Worm (Caenorhabditis elegans): ENCODE data around the gene eat-20.

eat-20 gene

ce11 chrX:15494154-15494553 lies 15.7 kb upstream of the eat-20 start:
- no peak for TF ChIP-seq ceh-79 (tag; optimal IDR thresholded peaks at IDR 0.05)
- TF ChIP-seq nhr-90 (tag; optimal IDR thresholded peaks at IDR 0.05): no peak
- no peak for TF ChIP-seq sea-2 (GFP tag; IDR thresholded peaks at IDR 0.05)
- TF ChIP-seq tbp1 (GFP tag; optimal IDR thresholded peaks at IDR 0.05): no peak
- no peak for TF ChIP-seq unc-130 (GFP tag; optimal IDR thresholded peaks at IDR 0.05)
- TF ChIP-seq ccch-3 (GFP tag; optimal IDR thresholded peaks at IDR 0.05): no peak
- TF ChIP-seq ztf-22 (GFP tag; optimal IDR thresholded peaks at IDR 0.05): no peak
- TF ChIP-seq mel-28 (tag; optimal IDR thresholded peaks at IDR 0.05; ENCODE audit: borderline replicate concordance): no peak
- TF ChIP-seq sdz-38 (tag; optimal IDR thresholded peaks at IDR 0.05): no peak
- TF ChIP-seq xnd-1 (tag; optimal IDR thresholded peaks at IDR 0.05): no peak
- no peak for TF ChIP-seq madf-10 (tag; optimal IDR thresholded peaks at IDR 0.05)
- TF ChIP-seq somi-1 (GFP tag; optimal IDR thresholded peaks at IDR 0.05): no peak
- TF ChIP-seq ztf-28 (GFP tag; IDR thresholded peaks at IDR 0.05): no peak

- no peak for TF ChIP-seq B0261.1 (tag; optimal IDR thresholded peaks at IDR 0.05)
- TF ChIP-seq sdz-38 (tag; optimal IDR thresholded peaks at IDR 0.05): no peak
- no peak for TF ChIP-seq ztf-25 (GFP tag; IDR thresholded peaks at IDR 0.05)
- no peak for TF ChIP-seq Y95B8A.8 (GFP tag; IDR thresholded peaks at IDR 0.05)
- no peak for TF ChIP-seq egl-18 (GFP tag; IDR thresholded peaks at IDR 0.05)
- TF ChIP-seq K11D2.4 (GFP tag; IDR thresholded peaks at IDR 0.05): 0 out of 2 replicates have a peak, but pooled peaks have one; percentile 30
- no peak for TF ChIP-seq snpc-3.4 (tag; optimal IDR thresholded peaks at IDR 0.05)
- no peak for TF ChIP-seq tbx-9 (tag; optimal IDR thresholded peaks at IDR 0.05; ENCODE audit: borderline replicate concordance)
- no peak for TF ChIP-seq rec-8 (tag; optimal IDR thresholded peaks at IDR 0.05)
- no peak for TF ChIP-seq Y53F4B.3 (GFP tag; IDR thresholded peaks at IDR 0.05)
- no peak for TF ChIP-seq him-1 (tag; optimal IDR thresholded peaks at IDR 0.05)
- TF ChIP-seq athp-1 (tag; optimal IDR thresholded peaks at IDR 0.05): no peak
- peak; percentile 42 for TF ChIP-seq nhr-80 (tag; optimal IDR thresholded peaks at IDR 0.05)
- no peak for TF ChIP-seq tlf-1 (GFP tag; optimal IDR thresholded peaks at IDR 0.05)
- TF ChIP-seq efl-1 (GFP tag; optimal IDR thresholded peaks at IDR 0.05): no peak
- TF ChIP-seq Y67H2A.10 (GFP tag; conservative IDR thresholded peaks at IDR 0.05): no peak
- TF ChIP-seq ZK185.1 (tag; optimal IDR thresholded peaks at IDR 0.05; ENCODE audit: poor library complexity, severe bottlenecking): no peak
- TF ChIP-seq cebp-1 (GFP tag; IDR thresholded peaks at IDR 0.05): no peak
- peak; percentile 2 for TF ChIP-seq cebp-1 (tag; optimal IDR thresholded peaks at IDR 0.05)
- TF ChIP-seq mxl-1 (tag; optimal IDR thresholded peaks at IDR 0.05): no peak
- TF ChIP-seq F33H1.4 (GFP tag; IDR thresholded peaks at IDR 0.05): no peak
- TF ChIP-seq pbrm-1 (GFP tag; IDR thresholded peaks at IDR 0.05): no peak
- peak; percentile 1 for TF ChIP-seq tbp1 (GFP tag; optimal IDR thresholded peaks at IDR 0.05)
- TF ChIP-seq hmg-1.2 (GFP tag; IDR thresholded peaks at IDR 0.05): peak; percentile 39; the same call in 1 of the 2 replicates
- no peak for TF ChIP-seq mel-28 (tag; optimal IDR thresholded peaks at IDR 0.05; ENCODE audit: borderline replicate concordance)
- no peak for TF ChIP-seq unc-62 (GFP tag; optimal IDR thresholded peaks at IDR 0.05)
- TF ChIP-seq ztf-6 (GFP tag; IDR thresholded peaks at IDR 0.05): no peak
- TF ChIP-seq lir-1 (GFP tag; conservative IDR thresholded peaks at IDR 0.05): no peak
- no peak for TF ChIP-seq ztf-3 (GFP tag; optimal IDR thresholded peaks at IDR 0.05)
- TF ChIP-seq F55B11.4 (tag; optimal IDR thresholded peaks at IDR 0.05; ENCODE audit: borderline replicate concordance, insufficient read depth): no peak
- no peak for TF ChIP-seq F57A8.1 (GFP tag; optimal IDR thresholded peaks at IDR 0.05)
- TF ChIP-seq snpc-1.1 (tag; optimal IDR thresholded peaks at IDR 0.05; ENCODE audit: insufficient read depth): no peak
- no peak for TF ChIP-seq aptf-3 (GFP tag; IDR thresholded peaks at IDR 0.05)
- no peak for TF ChIP-seq T07F8.4 (tag; optimal IDR thresholded peaks at IDR 0.05)
- TF ChIP-seq lin-40 (tag; optimal IDR thresholded peaks at IDR 0.05): peak; percentile 22
- no peak for TF ChIP-seq aptf-2 (GFP tag; conservative IDR thresholded peaks at IDR 0.05)
- TF ChIP-seq ceh-27 (GFP tag; optimal IDR thresholded peaks at IDR 0.05): peak; percentile 16
These were observed 12.7 kb upstream of the eat-20 start, which contains the start of gene suox-1 for ce11 chrX:15496927-15497605. suox-1 (plus strand) TSS chrX:15497555.
